Fruit fly (Drosophila melanogaster) whole organism, wandering third instar larva: ENCODE results near the gene Tti1.

Source experiments
- CG32264 ChIP-seq: fragments of 200-800 bp; sonication (Bioruptor generic); optimal IDR thresholded peaks from 2 replicates; lab custom pipeline; 2016; ENCODE audit warnings: missing biosample characterization, missing genetic modification characterization
- Dfd ChIP-seq: fragments of >200 bp; optimal IDR thresholded peaks from 2 replicates; lab custom pipeline; 2017; ENCODE audit warnings: missing biosample characterization, missing genetic modification characterization
- Dif ChIP-seq: fragments of 200-275, 200-300 bp; sonication (Bioruptor generic); optimal IDR thresholded peaks from 2 replicates; lab custom pipeline; 2018; ENCODE audit warnings: missing biosample characterization, missing genetic modification characterization; ENCODE audit not compliant: partially characterized antibody
- HLH106 ChIP-seq: fragments of 200-800 bp; optimal IDR thresholded peaks from 3 replicates; lab custom pipeline; 2019; ENCODE audit warnings: missing biosample characterization, mild to moderate bottlenecking, missing genetic modification characterization, moderate library complexity
- Hnf4 ChIP-seq: fragments of 200-800 bp; sonication (Bioruptor generic); optimal IDR thresholded peaks from 2 replicates; lab custom pipeline; 2016; ENCODE audit warnings: missing biosample characterization, mild to moderate bottlenecking, missing genetic modification characterization
- Myc ChIP-seq: fragments of >200 bp; optimal IDR thresholded peaks from 2 replicates; lab custom pipeline; 2017
- OdsH ChIP-seq: fragments of 200-800 bp; sonication (Bioruptor generic); optimal IDR thresholded peaks from 2 replicates; lab custom pipeline; 2016; ENCODE audit warnings: missing biosample characterization, mild to moderate bottlenecking, missing genetic modification characterization
- Rel ChIP-seq, 2 experiments: fragments of 200-800 bp; sonication (Bioruptor generic) in 1 of 2; optimal IDR thresholded peaks; 2 replicates in 1 of 2; 3 replicates in 1 of 2; lab custom pipeline; 2016 to 2019; ENCODE audit warnings: mild to moderate bottlenecking in 2 of 2, missing biosample characterization in 2 of 2, missing genetic modification characterization in 2 of 2, moderate library complexity in 1 of 2
- foxo ChIP-seq, 2 experiments: fragments of 200-800 bp; sonication (Bioruptor generic); optimal IDR thresholded peaks; 2 replicates in 1 of 2; 3 replicates in 1 of 2; lab custom pipeline; 2016 to 2017; ENCODE audit warnings: missing biosample characterization in 2 of 2, missing genetic modification characterization in 2 of 2
- pan ChIP-seq: fragments of >200 bp; optimal IDR thresholded peaks from 2 replicates; lab custom pipeline; 2017
- psq ChIP-seq: fragments of 200-800 bp; sonication (Bioruptor generic); optimal IDR thresholded peaks from 3 replicates; lab custom pipeline; 2017; ENCODE audit warnings: missing biosample characterization, mild to moderate bottlenecking, missing genetic modification characterization, moderate library complexity
- rgr ChIP-seq: fragments of 200-800 bp; sonication (Bioruptor generic); optimal IDR thresholded peaks from 3 replicates; lab custom pipeline; 2016; ENCODE audit warnings: missing biosample characterization, mild to moderate bottlenecking, missing genetic modification characterization

DNA sequence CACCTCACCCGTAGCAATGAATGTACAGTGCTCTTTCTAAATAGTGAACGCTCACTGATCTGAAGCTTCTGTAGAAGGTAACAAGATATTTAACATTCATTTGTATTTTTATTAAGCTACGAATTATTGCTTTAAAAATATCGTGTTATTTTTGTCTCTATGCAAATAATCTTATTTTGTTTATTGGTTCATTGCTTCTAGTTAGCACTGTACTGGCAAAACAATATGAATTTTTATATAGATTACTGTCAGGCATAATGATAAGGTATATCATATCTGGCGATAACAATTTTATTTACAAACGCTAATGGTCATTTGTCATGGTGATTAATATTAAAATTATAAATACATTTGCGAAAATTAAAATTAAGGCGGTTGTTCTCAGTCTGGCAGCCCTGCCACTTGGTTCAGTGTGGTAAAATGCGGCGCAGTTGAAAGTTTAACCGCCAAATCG, 17.1 kb upstream of the Tti1 start, which contains the start of gene CG9471:
- TF ChIP-seq pan (no peak), OdsH (peak; percentile 98), Hnf4 (GFP tag; lab: Kevin White, UChicago) (peak; percentile 98), psq (GFP tag; lab: Kevin White, UChicago) (peak; percentile 94), foxo (GFP tag; optimal IDR thresholded peaks at IDR 0.05; lab: Kevin White, UChicago) (peak; percentile 53 to 99), CG32264 (GFP tag; lab: Kevin White, UChicago) (peak; percentile 92), HLH106 (peak; percentile 95), Myc (lab: Kevin White, UChicago) (no peak), Dfd (no peak), rgr (GFP tag; lab: Kevin White, UChicago) (peak; percentile 99), Rel (GFP tag; optimal IDR thresholded peaks at IDR 0.05; lab: Kevin White, UChicago) (peak; percentile 89), Rel (tag; optimal IDR thresholded peaks at IDR 0.05; lab: Kevin White, UChicago) (peak; percentile 87), Dif (GFP tag; lab: Kevin White, UChicago) (no peak)
